Worm (Caenorhabditis elegans): ENCODE data around the gene fbxc-33.

fbxc-33 gene

ce11 chrII:900720-901332 is 12.6 kb upstream of the fbxc-33 start, which contains the start of gene T07D3.9:
TSS of gene T07D3.9 (minus strand) at chrII:900913.
- no peak for TF ChIP-seq unc-62 (GFP tag; optimal IDR thresholded peaks at IDR 0.05)
- no peak for TF ChIP-seq blmp-1 (tag; optimal IDR thresholded peaks at IDR 0.05)
- no peak for TF ChIP-seq nhr-12 (tag; optimal IDR thresholded peaks at IDR 0.05)
- peak; percentile 22 for TF ChIP-seq elt-1 (tag; optimal IDR thresholded peaks at IDR 0.05; ENCODE audit: borderline replicate concordance, insufficient read depth)

ce11 chrII:901632-902031 is 11.8 kb upstream of the fbxc-33 start, which contains the start of gene T07D3.2:
TSS of gene T07D3.2 (plus strand) at chrII:901932.
- TF ChIP-seq flh-1 (GFP tag; optimal IDR thresholded peaks at IDR 0.05): no peak
- TF ChIP-seq mab-5 (tag; optimal IDR thresholded peaks at IDR 0.05): no peak
- no peak for TF ChIP-seq M03D4.4 (tag; optimal IDR thresholded peaks at IDR 0.05)
- TF ChIP-seq ceh-83 (GFP tag; optimal IDR thresholded peaks at IDR 0.05): no peak
- no peak for TF ChIP-seq mls-2 (tag; optimal IDR thresholded peaks at IDR 0.05)
- TF ChIP-seq elt-3 (tag; optimal IDR thresholded peaks at IDR 0.05): no peak
- no peak for TF ChIP-seq nhr-76 (tag; optimal IDR thresholded peaks at IDR 0.05)
- TF ChIP-seq lsy-2 (tag; optimal IDR thresholded peaks at IDR 0.05): no peak
- no peak for TF ChIP-seq elt-1 (tag; optimal IDR thresholded peaks at IDR 0.05; ENCODE audit: borderline replicate concordance, insufficient read depth)
- no peak for TF ChIP-seq ham-2 (GFP tag; optimal IDR thresholded peaks at IDR 0.05)
- no peak for TF ChIP-seq lin-13 (tag; optimal IDR thresholded peaks at IDR 0.05)
- TF ChIP-seq ztf-11 (tag; optimal IDR thresholded peaks at IDR 0.05): no peak
- TF ChIP-seq lin-32 (GFP tag; optimal IDR thresholded peaks at IDR 0.05): no peak
- TF ChIP-seq nhr-28 (tag; optimal IDR thresholded peaks at IDR 0.05): no peak
- TF ChIP-seq tbx-8 (GFP tag; optimal IDR thresholded peaks at IDR 0.05): no peak
- no peak for TF ChIP-seq drap-1 (GFP tag; optimal IDR thresholded peaks at IDR 0.05)
- no peak for TF ChIP-seq nhr-237 (tag; optimal IDR thresholded peaks at IDR 0.05)
- no peak for TF ChIP-seq blmp-1 (tag; optimal IDR thresholded peaks at IDR 0.05)
- no peak for TF ChIP-seq ceh-39 (tag; optimal IDR thresholded peaks at IDR 0.05)

ce11 chrII:905335-905734 is 8.1 kb upstream of the fbxc-33 start:
- TF ChIP-seq ceh-39 (tag; optimal IDR thresholded peaks at IDR 0.05) (no peak), mab-5 (tag; optimal IDR thresholded peaks at IDR 0.05) (no peak), M03D4.4 (tag; optimal IDR thresholded peaks at IDR 0.05) (no peak), lin-32 (GFP tag; optimal IDR thresholded peaks at IDR 0.05) (no peak), tbx-8 (GFP tag; optimal IDR thresholded peaks at IDR 0.05) (no peak), pha-4 (tag; optimal IDR thresholded peaks at IDR 0.05) (no peak), elt-1 (tag; optimal IDR thresholded peaks at IDR 0.05; ENCODE audit: borderline replicate concordance, insufficient read depth) (no peak), unc-39 (tag; optimal IDR thresholded peaks at IDR 0.05) (no peak), hlh-1 (tag; optimal IDR thresholded peaks at IDR 0.05) (no peak), mep-1 (tag; optimal IDR thresholded peaks at IDR 0.05) (no peak), nhr-237 (tag; optimal IDR thresholded peaks at IDR 0.05) (no peak), ces-1 (GFP tag; optimal IDR thresholded peaks at IDR 0.05) (no peak), sptf-1 (tag; optimal IDR thresholded peaks at IDR 0.05) (no peak), flh-1 (GFP tag; optimal IDR thresholded peaks at IDR 0.05) (no peak), nhr-28 (tag; optimal IDR thresholded peaks at IDR 0.05) (no peak), zip-8 (tag; optimal IDR thresholded peaks at IDR 0.05) (no peak), nhr-12 (tag; optimal IDR thresholded peaks at IDR 0.05) (no peak), sem-2 (GFP tag; optimal IDR thresholded peaks at IDR 0.05) (no peak), mls-2 (tag; optimal IDR thresholded peaks at IDR 0.05) (no peak)

- TF ChIP-seq ztf-11 (tag; optimal IDR thresholded peaks at IDR 0.05): no peak
- no peak for TF ChIP-seq blmp-1 (tag; optimal IDR thresholded peaks at IDR 0.05)
- TF ChIP-seq hlh-1 (tag; optimal IDR thresholded peaks at IDR 0.05): peak; percentile 68
Measured at ce11 chrII:909554-909953, 3.9 kb upstream of the fbxc-33 start, which contains the start of the genes fbxc-24 and fbxc-27. TSS of gene fbxc-24 (minus strand) at chrII:909654. TSS of gene fbxc-27 (plus strand) at chrII:909769.

- TF ChIP-seq ztf-11 (tag; optimal IDR thresholded peaks at IDR 0.05) (no peak), nhr-76 (tag; optimal IDR thresholded peaks at IDR 0.05) (no peak), nhr-12 (tag; optimal IDR thresholded peaks at IDR 0.05) (no peak)
Measured at ce11 chrII:911680-912079, 1.8 kb upstream of the fbxc-33 start, which contains the start of gene fbxc-31. TSS of gene fbxc-31 (plus strand) at chrII:911980.

- TF ChIP-seq hlh-1 (tag; optimal IDR thresholded peaks at IDR 0.05) (no peak), blmp-1 (tag; optimal IDR thresholded peaks at IDR 0.05) (no peak), mls-2 (tag; optimal IDR thresholded peaks at IDR 0.05) (no peak), ces-1 (GFP tag; optimal IDR thresholded peaks at IDR 0.05) (no peak), nhr-237 (tag; optimal IDR thresholded peaks at IDR 0.05) (no peak), sptf-1 (tag; optimal IDR thresholded peaks at IDR 0.05) (no peak), ztf-11 (tag; optimal IDR thresholded peaks at IDR 0.05) (no peak), M03D4.4 (tag; optimal IDR thresholded peaks at IDR 0.05) (no peak), lsy-2 (tag; optimal IDR thresholded peaks at IDR 0.05) (no peak), mab-5 (tag; optimal IDR thresholded peaks at IDR 0.05) (no peak), lin-13 (tag; optimal IDR thresholded peaks at IDR 0.05) (no peak), elt-1 (tag; optimal IDR thresholded peaks at IDR 0.05; ENCODE audit: borderline replicate concordance, insufficient read depth) (no peak), ceh-83 (GFP tag; optimal IDR thresholded peaks at IDR 0.05) (no peak), zip-8 (tag; optimal IDR thresholded peaks at IDR 0.05) (no peak), nhr-28 (tag; optimal IDR thresholded peaks at IDR 0.05) (no peak), mep-1 (tag; optimal IDR thresholded peaks at IDR 0.05) (no peak), nhr-2 (tag; optimal IDR thresholded peaks at IDR 0.05) (no peak), unc-39 (tag; optimal IDR thresholded peaks at IDR 0.05) (no peak), nhr-76 (tag; optimal IDR thresholded peaks at IDR 0.05) (no peak)
Measured at ce11 chrII:915206-915605, 1.7 kb downstream of the fbxc-33 start.
